Fruit fly (Drosophila melanogaster) whole organism, embryonic: ENCODE data around the gene CG13039.

Experiments
- Adf1 ChIP-seq: fragments of 200-800 bp; sonication (Bioruptor generic); IDR thresholded peaks from 2 replicates; pipeline ENCODE4 v1.3.6; 2022; ENCODE audit warnings: missing biosample characterization, missing genetic modification characterization
- BtbVII ChIP-seq: fragments of 200-800 bp; sonication (Bioruptor generic); optimal IDR thresholded peaks from 3 replicates; lab custom pipeline; 2017; ENCODE audit warnings: missing biosample characterization, mild to moderate bottlenecking, missing genetic modification characterization
- Bteb2 ChIP-seq: fragments of 200-800 bp; sonication (Bioruptor generic); optimal IDR thresholded peaks from 2 replicates; lab custom pipeline; 2016; ENCODE audit warnings: missing biosample characterization, missing genetic modification characterization
- CG12155 ChIP-seq: fragments of 200-800 bp; sonication (Bioruptor generic); optimal IDR thresholded peaks from 3 replicates; lab custom pipeline; 2016; ENCODE audit warnings: missing biosample characterization, missing genetic modification characterization
- CG12219 ChIP-seq: fragments of 200-800 bp; sonication (Bioruptor generic); optimal IDR thresholded peaks from 3 replicates; lab custom pipeline; 2018; ENCODE audit warnings: missing biosample characterization, mild to moderate bottlenecking, missing genetic modification characterization
- CG1233 ChIP-seq: fragments of 200-800 bp; sonication (Bioruptor generic); optimal IDR thresholded peaks from 4 replicates; lab custom pipeline; 2018; ENCODE audit warnings: missing biosample characterization, mild to moderate bottlenecking, missing genetic modification characterization
- CG13424 ChIP-seq: fragments of 200-800 bp; sonication (Bioruptor generic); optimal IDR thresholded peaks from 2 replicates; lab custom pipeline; 2019; ENCODE audit warnings: missing biosample characterization, mild to moderate bottlenecking, missing genetic modification characterization, moderate library complexity
- CG13894 ChIP-seq: fragments of 200-800 bp; sonication (Bioruptor generic); optimal IDR thresholded peaks from 3 replicates; lab custom pipeline; 2018; ENCODE audit warnings: missing biosample characterization, mild to moderate bottlenecking, missing genetic modification characterization, moderate library complexity
- CG14667 ChIP-seq: fragments of 200-800 bp; sonication (Bioruptor generic); IDR thresholded peaks from 2 replicates; pipeline ENCODE4 v1.3.6; 2022; ENCODE audit warnings: missing biosample characterization, missing genetic modification characterization
- CG17359 ChIP-seq: fragments of 200-800 bp; sonication (Bioruptor generic); optimal IDR thresholded peaks from 3 replicates; lab custom pipeline; 2018; ENCODE audit warnings: missing biosample characterization, mild to moderate bottlenecking, missing genetic modification characterization, moderate library complexity
- CG18262 ChIP-seq: fragments of 200-800 bp; optimal IDR thresholded peaks from 3 replicates; lab custom pipeline; 2019; ENCODE audit warnings: missing biosample characterization, mild to moderate bottlenecking, missing genetic modification characterization, moderate library complexity
- CG2712 ChIP-seq: fragments of 200-800 bp; optimal IDR thresholded peaks from 3 replicates; lab custom pipeline; 2019; ENCODE audit warnings: missing biosample characterization, mild to moderate bottlenecking, missing genetic modification characterization, moderate library complexity
- CG30403 ChIP-seq: fragments of 200-800 bp; sonication (Bioruptor generic); optimal IDR thresholded peaks from 3 replicates; lab custom pipeline; 2016; ENCODE audit warnings: missing biosample characterization, missing genetic modification characterization
- CG32767 ChIP-seq: fragments of 200-800 bp; sonication (Bioruptor generic); IDR thresholded peaks from 2 replicates; pipeline ENCODE4 v1.3.6; 2022; ENCODE audit warnings: missing biosample characterization, missing genetic modification characterization
- CG34376 ChIP-seq: fragments of 200-800 bp; sonication (Bioruptor generic); optimal IDR thresholded peaks from 2 replicates; lab custom pipeline; 2018; ENCODE audit warnings: missing biosample characterization, mild to moderate bottlenecking, missing genetic modification characterization
- CG43689 ChIP-seq: fragments of 200-800 bp; sonication (Bioruptor generic); IDR thresholded peaks from 2 replicates; pipeline ENCODE4 v1.3.6; 2022; ENCODE audit warnings: missing biosample characterization, missing genetic modification characterization
- CG5245 ChIP-seq: fragments of 200-800 bp; sonication (Bioruptor generic); optimal IDR thresholded peaks from 3 replicates; lab custom pipeline; 2016; ENCODE audit warnings: missing biosample characterization, missing genetic modification characterization
- CG6765 ChIP-seq: fragments of 200-800 bp; sonication (Bioruptor generic); optimal IDR thresholded peaks from 3 replicates; lab custom pipeline; 2017; ENCODE audit warnings: missing biosample characterization, mild to moderate bottlenecking, missing genetic modification characterization
- CG8290 ChIP-seq, 3 experiments: fragments of 200-800 bp; sonication (Bioruptor generic); optimal IDR thresholded peaks; 2 replicates each; lab custom pipeline; 2016 to 2019; ENCODE audit warnings: missing biosample characterization in 3 of 3, missing genetic modification characterization in 3 of 3, mild to moderate bottlenecking in 2 of 3, moderate library complexity in 1 of 3
- Chrac-16 ChIP-seq: fragments of 200-800 bp; sonication (Bioruptor generic); optimal IDR thresholded peaks from 3 replicates; lab custom pipeline; 2016; ENCODE audit warnings: missing biosample characterization, missing genetic modification characterization
- CkIIα-i1 ChIP-seq: fragments of 200-800 bp; sonication (Bioruptor generic); IDR thresholded peaks from 2 replicates; pipeline ENCODE4 v1.3.6; 2022; ENCODE audit warnings: missing biosample characterization, missing genetic modification characterization
- CrebB ChIP-seq: fragments of 200-800 bp; sonication (Bioruptor generic); optimal IDR thresholded peaks from 3 replicates; lab custom pipeline; 2018; ENCODE audit warnings: missing biosample characterization, mild to moderate bottlenecking, missing genetic modification characterization
- Dbx ChIP-seq: fragments of 200-800 bp; sonication (Bioruptor generic); IDR thresholded peaks from 3 replicates; pipeline ENCODE4 v1.3.6; 2022; ENCODE audit warnings: missing biosample characterization, missing genetic modification characterization
- Dref ChIP-seq: fragments of 200-800 bp; sonication (Bioruptor generic); IDR thresholded peaks from 2 replicates; pipeline ENCODE4 v1.3.6; 2022; ENCODE audit warnings: missing biosample characterization, missing genetic modification characterization
- Ets65A ChIP-seq: fragments of 200-800 bp; sonication (Bioruptor generic); peaks from one replicate; lab custom pipeline; 2016; ENCODE audit warnings: missing biosample characterization, missing genetic modification characterization
- Fer1 ChIP-seq: fragments of 200-800 bp; sonication (Bioruptor generic); optimal IDR thresholded peaks from 2 replicates; lab custom pipeline; 2017; ENCODE audit warnings: missing biosample characterization, mild to moderate bottlenecking, missing genetic modification characterization
- Rx ChIP-seq: fragments of 200-800 bp; sonication (Bioruptor generic); IDR thresholded peaks from 2 replicates; pipeline ENCODE4 v1.3.6; 2022; ENCODE audit warnings: missing biosample characterization, missing genetic modification characterization
- Scr ChIP-seq: fragments of 200-800 bp; sonication (Bioruptor generic); IDR thresholded peaks from 2 replicates; pipeline ENCODE4 v1.3.6; 2022; ENCODE audit warnings: missing biosample characterization, missing genetic modification characterization; ENCODE audit not compliant: partially characterized antibody
- Sox102F ChIP-seq: fragments of 200-800 bp; sonication (Bioruptor generic); optimal IDR thresholded peaks from 2 replicates; lab custom pipeline; 2018; ENCODE audit warnings: missing biosample characterization, mild to moderate bottlenecking, missing genetic modification characterization, moderate library complexity
- Xbp1 ChIP-seq: fragments of 200-800 bp; sonication (Bioruptor generic); optimal IDR thresholded peaks from 3 replicates; lab custom pipeline; 2016; ENCODE audit warnings: missing biosample characterization, mild to moderate bottlenecking, missing genetic modification characterization
- br ChIP-seq: fragments of >200 bp; optimal IDR thresholded peaks from 2 replicates; lab custom pipeline; 2017
- cg ChIP-seq: fragments of 200-800 bp; sonication (Bioruptor generic); optimal IDR thresholded peaks from 3 replicates; lab custom pipeline; 2019; ENCODE audit warnings: missing biosample characterization, mild to moderate bottlenecking, missing genetic modification characterization, moderate library complexity
- ci ChIP-seq: fragments of 200-800 bp; sonication (Bioruptor generic); IDR thresholded peaks from 3 replicates; pipeline ENCODE4 v1.3.6; 2022; ENCODE audit warnings: missing biosample characterization, missing genetic modification characterization
- crc ChIP-seq: fragments of 200-800 bp; sonication (Bioruptor generic); optimal IDR thresholded peaks from 2 replicates; lab custom pipeline; 2016; ENCODE audit warnings: missing biosample characterization, missing genetic modification characterization
- crol ChIP-seq: fragments of 200-800 bp; sonication (Bioruptor generic); IDR thresholded peaks from 2 replicates; pipeline ENCODE4 v1.3.6; 2022; ENCODE audit warnings: missing biosample characterization, missing genetic modification characterization
- disco-r ChIP-seq: fragments of 200-800 bp; sonication (Bioruptor generic); optimal IDR thresholded peaks from 2 replicates; lab custom pipeline; 2016; ENCODE audit warnings: missing biosample characterization, missing genetic modification characterization
- fd102C ChIP-seq: fragments of 200-800 bp; sonication (Bioruptor generic); optimal IDR thresholded peaks from 2 replicates; lab custom pipeline; 2018; ENCODE audit warnings: missing biosample characterization, mild to moderate bottlenecking, missing genetic modification characterization, moderate library complexity
- grn ChIP-seq: fragments of 200-800 bp; sonication (Bioruptor generic); optimal IDR thresholded peaks from 3 replicates; lab custom pipeline; 2017; ENCODE audit warnings: missing biosample characterization, missing genetic modification characterization
- her ChIP-seq: fragments of 200-800 bp; sonication (Bioruptor generic); optimal IDR thresholded peaks from 2 replicates; lab custom pipeline; 2016; ENCODE audit warnings: missing biosample characterization, missing genetic modification characterization
- jing ChIP-seq: fragments of 200-800 bp; sonication (Bioruptor generic); optimal IDR thresholded peaks from 2 replicates; lab custom pipeline; 2018; ENCODE audit warnings: missing biosample characterization, mild to moderate bottlenecking, missing genetic modification characterization
- kay ChIP-seq: fragments of 200-800 bp; sonication (Bioruptor generic); optimal IDR thresholded peaks from 2 replicates; lab custom pipeline; 2016; ENCODE audit warnings: missing biosample characterization, missing genetic modification characterization
- luna ChIP-seq: fragments of 200-800 bp; sonication (Bioruptor generic); optimal IDR thresholded peaks from 2 replicates; lab custom pipeline; 2016; ENCODE audit warnings: missing biosample characterization, missing genetic modification characterization
- odd ChIP-seq: fragments of 200-800 bp; sonication (Bioruptor generic); optimal IDR thresholded peaks from 2 replicates; lab custom pipeline; 2017; ENCODE audit warnings: missing biosample characterization, mild to moderate bottlenecking, missing genetic modification characterization
- onecut ChIP-seq: fragments of 200-800 bp; sonication (Bioruptor generic); IDR thresholded peaks from 2 replicates; pipeline ENCODE4 v1.3.6; 2022; ENCODE audit warnings: missing biosample characterization, missing genetic modification characterization
- phol ChIP-seq: fragments of 200-800 bp; sonication (Bioruptor generic); optimal IDR thresholded peaks from 3 replicates; lab custom pipeline; 2018; ENCODE audit warnings: missing biosample characterization, mild to moderate bottlenecking, missing genetic modification characterization, moderate library complexity
- seq ChIP-seq: fragments of 200-800 bp; sonication (Bioruptor generic); IDR thresholded peaks from 2 replicates; pipeline ENCODE4 v1.3.6; 2022; ENCODE audit warnings: missing biosample characterization, missing genetic modification characterization
- sisA ChIP-seq: fragments of 200-800 bp; sonication (Bioruptor generic); IDR thresholded peaks from 2 replicates; pipeline ENCODE4 v1.3.6; 2022; ENCODE audit warnings: missing biosample characterization, missing genetic modification characterization
- so ChIP-seq: fragments of 200-800 bp; sonication (Bioruptor generic); IDR thresholded peaks from 3 replicates; pipeline ENCODE4 v1.3.6; 2022; ENCODE audit warnings: missing biosample characterization, missing genetic modification characterization
- tin ChIP-seq: fragments of 200-800 bp; sonication (Bioruptor generic); optimal IDR thresholded peaks from 3 replicates; lab custom pipeline; 2016; ENCODE audit warnings: missing biosample characterization, missing genetic modification characterization
- zfh2 ChIP-seq: fragments of 200-800 bp; sonication (Bioruptor generic); optimal IDR thresholded peaks from 2 replicates; lab custom pipeline; 2016; ENCODE audit warnings: missing biosample characterization, missing genetic modification characterization

The CG13039 gene

DNA sequence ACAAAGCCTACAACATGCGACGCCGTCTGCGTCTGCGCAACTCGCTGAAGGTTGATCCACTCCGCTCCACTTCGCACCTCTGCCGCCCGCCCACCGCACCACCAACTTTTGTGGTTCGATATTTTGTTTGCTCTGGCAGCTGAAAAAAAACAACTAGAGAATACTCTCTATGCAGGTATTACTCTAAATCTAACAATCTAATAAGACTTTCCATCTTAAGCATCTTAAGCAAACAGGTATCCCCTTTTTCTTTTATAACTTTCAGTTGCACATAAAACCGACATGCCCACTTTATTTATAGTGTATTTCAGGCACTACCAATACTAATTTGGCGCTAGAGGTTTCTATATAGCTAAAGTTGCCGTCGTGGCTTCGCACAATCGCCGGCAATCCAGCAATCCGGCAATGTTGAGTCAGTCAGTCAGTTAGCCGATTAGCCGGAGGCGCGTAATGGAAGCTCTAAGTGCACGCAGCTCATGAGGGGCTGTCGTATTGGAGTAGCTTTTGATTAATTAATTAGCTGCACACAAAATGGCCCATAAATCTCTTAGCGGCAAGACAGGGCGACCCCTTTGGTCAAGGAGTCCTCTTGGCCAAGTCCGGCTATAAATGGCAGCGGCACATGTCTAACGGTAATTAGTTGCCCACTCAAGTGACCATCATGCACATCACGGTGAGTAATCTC, 1.8 kb upstream of the CG13039 start, which contains the start of gene CG13058 (continued):
- TF ChIP-seq Xbp1 (GFP tag; lab: Kevin White, UChicago), result peak; percentile 60
- TF ChIP-seq zfh2, result peak; percentile 42
- TF ChIP-seq Sox102F, result peak; percentile 75
- peak; percentile 45 for TF ChIP-seq Ets65A (GFP tag; lab: Kevin White, UChicago)
- no peak for TF ChIP-seq cg (GFP tag; lab: Kevin White, UChicago)
- TF ChIP-seq fd102C (GFP tag; lab: Kevin White, UChicago), result no peak
- TF ChIP-seq crol (GFP tag; lab: Robert Waterston, UW), result peak; percentile 69
- peak; percentile 21 for TF ChIP-seq CG5245 (GFP tag; lab: Kevin White, UChicago)
- peak; percentile 25 for TF ChIP-seq tin (GFP tag; lab: Kevin White, UChicago)
- no peak for TF ChIP-seq CG8290 (GFP tag; optimal IDR thresholded peaks at IDR 0.05; lab: Kevin White, UChicago)
- peak in 1 of 2 experiments; percentile 81 for TF ChIP-seq CG8290 (tag; optimal IDR thresholded peaks at IDR 0.05; lab: Kevin White, UChicago)
- TF ChIP-seq ci (GFP tag; lab: Robert Waterston, UW), result peak; percentile 75
- TF ChIP-seq CG32767 (GFP tag; lab: Robert Waterston, UW), result peak; percentile 71; the same call in 1 of the 2 replicates
- no peak for TF ChIP-seq CG1233 (GFP tag; lab: Kevin White, UChicago)
- TF ChIP-seq sisA, result peak; percentile 67
- no peak for TF ChIP-seq luna
- TF ChIP-seq br, result no peak
- TF ChIP-seq CkIIα-i1 (GFP tag; lab: Robert Waterston, UW), result no peak
- peak; percentile 64 for TF ChIP-seq odd
- TF ChIP-seq CG12219, result peak; percentile 74
- no peak for TF ChIP-seq Rx (GFP tag; lab: Robert Waterston, UW)
- peak; percentile 84 for TF ChIP-seq Fer1 (GFP tag; lab: Kevin White, UChicago)
- peak; percentile 13 for TF ChIP-seq disco-r (GFP tag; lab: Kevin White, UChicago)
- TF ChIP-seq her (GFP tag; lab: Kevin White, UChicago), result peak; percentile 2
- TF ChIP-seq onecut (GFP tag; lab: Robert Waterston, UW), result peak; percentile 30; the same call in 1 of the 2 replicates
- TF ChIP-seq Dbx (GFP tag; lab: Robert Waterston, UW), result peak; percentile 64; the same call in 2 of the 3 replicates
- peak; percentile 53 for TF ChIP-seq CG17359 (tag; lab: Kevin White, UChicago)
- peak; percentile 89 for TF ChIP-seq so (GFP tag; lab: Robert Waterston, UW)
- no peak for TF ChIP-seq phol (tag; lab: Kevin White, UChicago)
- peak; percentile 46 for TF ChIP-seq Adf1 (GFP tag; lab: Robert Waterston, UW)
- TF ChIP-seq Scr (GFP tag; lab: Robert Waterston, UW), result no peak
- no peak for TF ChIP-seq kay
- no peak for TF ChIP-seq CG18262 (tag; lab: Kevin White, UChicago)
- TF ChIP-seq crc (GFP tag; lab: Kevin White, UChicago), result no peak
- TF ChIP-seq CG6765, result no peak
- TF ChIP-seq grn (GFP tag; lab: Kevin White, UChicago), result no peak
- TF ChIP-seq jing (GFP tag; lab: Kevin White, UChicago), result peak; percentile 42
- 0 out of 2 replicates have a peak, but pooled peaks have one; percentile 22 for TF ChIP-seq CG14667 (GFP tag; lab: Robert Waterston, UW)
- peak; percentile 74 for TF ChIP-seq seq
- peak; percentile 42 for TF ChIP-seq Bteb2 (GFP tag; lab: Kevin White, UChicago)
- peak; percentile 29 for TF ChIP-seq CG12155 (GFP tag; lab: Kevin White, UChicago)
- TF ChIP-seq CrebB (tag; lab: Kevin White, UChicago), result peak; percentile 31
- no peak for TF ChIP-seq Dref (GFP tag; lab: Robert Waterston, UW)
- TF ChIP-seq CG30403 (GFP tag; lab: Kevin White, UChicago), result peak; percentile 61
- TF ChIP-seq CG13424 (tag; lab: Kevin White, UChicago), result peak; percentile 84
- TF ChIP-seq BtbVII (GFP tag; lab: Kevin White, UChicago), result peak; percentile 51
- TF ChIP-seq CG43689 (GFP tag; lab: Robert Waterston, UW), result peak; percentile 52; the same call in 1 of the 2 replicates
- peak; percentile 53 for TF ChIP-seq CG13894 (tag; lab: Kevin White, UChicago)
- peak; percentile 40 for TF ChIP-seq Chrac-16 (GFP tag; lab: Kevin White, UChicago)
- peak; percentile 3 for TF ChIP-seq CG34376 (GFP tag; lab: Kevin White, UChicago)
- no peak for TF ChIP-seq CG2712 (tag; lab: Kevin White, UChicago)
